Worm (Caenorhabditis elegans) whole organism, midembryonic: Measurements from ENCODE around the gene R04A9.7.
A peak's percentile ranks its signal among the peaks of the same experiment; 100 is the strongest.

Experiments used
- T22C8.4 ChIP-seq: fragments of 200-800 bp; sonication (Bioruptor generic); IDR thresholded peaks from 2 replicates; pipeline ENCODE4 v1.3.6; 2022; ENCODE audit warnings: missing genetic modification characterization, missing compliant biosample characterization
- cog-1 ChIP-seq: sonication (generic microtip); optimal IDR thresholded peaks from 2 replicates; lab custom pipeline; 2016; ENCODE audit warnings: missing genetic modification characterization, missing compliant biosample characterization
- flt-1 ChIP-seq: fragments of 200-800 bp; sonication (Bioruptor generic); IDR thresholded peaks from 2 replicates; pipeline ENCODE4 v1.3.6; 2022; ENCODE audit warnings: missing genetic modification characterization, missing compliant biosample characterization
- klf-2 ChIP-seq: fragments of 200-800 bp; sonication (Bioruptor generic); conservative IDR thresholded peaks from 2 replicates; pipeline ENCODE4 v1.3.6; 2022; ENCODE audit warnings: missing genetic modification reagents, missing genetic modification characterization, missing compliant biosample characterization
- med-1 ChIP-seq: sonication (generic microtip); optimal IDR thresholded peaks from 2 replicates; lab custom pipeline; 2017; ENCODE audit warnings: missing genetic modification characterization, mild to moderate bottlenecking, missing compliant biosample characterization, antibody characterized with exemption, missing genetic modification reagents; ENCODE audit not compliant: insufficient read depth
- ref-1 ChIP-seq: fragments of 200-800 bp; sonication (Bioruptor generic); conservative IDR thresholded peaks from 2 replicates; pipeline ENCODE4 v1.3.6; 2022; ENCODE audit warnings: missing genetic modification reagents, missing genetic modification characterization, missing compliant biosample characterization
- tab-1 ChIP-seq: fragments of 200-800 bp; sonication (Bioruptor generic); IDR thresholded peaks from 2 replicates; pipeline ENCODE4 v1.3.6; 2022; ENCODE audit warnings: missing genetic modification characterization, missing compliant biosample characterization
- ztf-23 ChIP-seq: fragments of 200-800 bp; sonication (Bioruptor generic); IDR thresholded peaks from 2 replicates; pipeline ENCODE4 v1.3.6; 2022; ENCODE audit warnings: missing genetic modification reagents, missing genetic modification characterization, missing compliant biosample characterization
- ztf-29 ChIP-seq: fragments of 200-800 bp; sonication (Bioruptor generic); IDR thresholded peaks from 2 replicates; pipeline ENCODE4 v1.3.6; 2022; ENCODE audit warnings: missing genetic modification reagents, missing genetic modification characterization, missing compliant biosample characterization

Gene R04A9.7

DNA sequence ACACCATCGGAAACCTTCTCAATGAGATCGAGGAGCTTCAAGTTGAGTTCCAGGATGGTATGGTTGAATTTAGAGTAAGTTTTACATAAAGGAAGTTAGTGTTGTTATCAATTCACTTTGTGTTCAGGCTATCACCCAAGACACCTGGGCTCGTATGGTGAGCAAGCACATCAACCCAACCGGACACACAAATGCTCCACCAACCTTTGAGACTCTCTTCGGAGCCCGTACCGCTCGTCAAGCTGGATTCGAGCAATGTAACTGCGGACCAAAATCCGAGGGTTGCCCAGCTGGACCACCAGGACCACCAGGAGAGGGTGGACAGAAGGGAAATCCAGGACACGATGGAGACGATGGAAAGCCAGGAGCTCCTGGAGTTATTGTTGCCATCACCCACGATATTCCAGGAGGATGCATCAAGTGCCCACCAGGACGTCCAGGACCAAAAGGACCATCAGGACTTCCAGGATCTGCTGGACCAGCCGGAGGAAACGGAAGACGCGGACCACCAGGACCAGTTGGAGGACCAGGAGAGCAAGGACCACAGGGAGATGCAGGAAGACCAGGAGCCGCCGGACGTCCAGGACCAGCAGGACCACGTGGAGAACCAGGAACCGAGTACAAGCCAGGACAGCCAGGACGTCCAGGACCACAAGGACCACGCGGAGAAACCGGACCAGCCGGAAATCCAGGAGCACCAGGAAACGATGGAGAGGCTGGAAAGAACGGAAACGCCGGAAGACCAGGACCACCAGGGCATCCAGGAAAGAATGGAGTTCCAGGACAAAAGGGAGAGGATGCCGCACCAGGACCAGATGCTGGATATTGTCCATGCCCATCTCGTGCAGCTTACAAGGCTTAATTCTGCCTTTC, 27.3 kb upstream of the R04A9.7 start:
- TF ChIP-seq flt-1 (no peak), ztf-29 (no peak), T22C8.4 (GFP tag; lab: Robert Waterston, UW) (no peak), med-1 (no peak), klf-2 (no peak), cog-1 (tag; lab: Kevin White, UChicago) (no peak)

DNA sequence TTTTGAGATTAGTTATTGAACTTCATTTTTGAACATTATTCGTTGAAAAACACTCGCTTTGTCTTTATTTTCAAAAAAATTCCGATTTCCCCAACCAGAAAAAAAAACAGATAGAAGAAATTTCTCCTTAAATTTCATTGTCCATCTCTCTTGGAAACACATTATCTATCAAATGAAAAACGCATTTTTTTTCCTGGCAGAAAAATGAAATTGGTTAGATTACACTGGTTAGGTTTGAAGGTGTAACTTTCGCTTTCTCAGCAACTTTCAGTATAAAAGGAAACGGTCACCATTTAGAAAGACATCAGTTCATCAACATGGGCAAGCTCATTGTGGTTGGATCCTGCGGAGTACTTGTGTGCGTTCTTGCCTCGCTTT, 26.7 kb upstream of the R04A9.7 start, which contains the start of gene col-19:
col-19 (plus strand) TSS at position 301 of the 378 bp plus-strand sequence.
- TF ChIP-seq klf-2, result no peak
- no peak for TF ChIP-seq ztf-29
- TF ChIP-seq T22C8.4 (GFP tag; lab: Robert Waterston, UW), result no peak
- TF ChIP-seq ztf-23 (GFP tag; lab: Robert Waterston, UW), result no peak

DNA sequence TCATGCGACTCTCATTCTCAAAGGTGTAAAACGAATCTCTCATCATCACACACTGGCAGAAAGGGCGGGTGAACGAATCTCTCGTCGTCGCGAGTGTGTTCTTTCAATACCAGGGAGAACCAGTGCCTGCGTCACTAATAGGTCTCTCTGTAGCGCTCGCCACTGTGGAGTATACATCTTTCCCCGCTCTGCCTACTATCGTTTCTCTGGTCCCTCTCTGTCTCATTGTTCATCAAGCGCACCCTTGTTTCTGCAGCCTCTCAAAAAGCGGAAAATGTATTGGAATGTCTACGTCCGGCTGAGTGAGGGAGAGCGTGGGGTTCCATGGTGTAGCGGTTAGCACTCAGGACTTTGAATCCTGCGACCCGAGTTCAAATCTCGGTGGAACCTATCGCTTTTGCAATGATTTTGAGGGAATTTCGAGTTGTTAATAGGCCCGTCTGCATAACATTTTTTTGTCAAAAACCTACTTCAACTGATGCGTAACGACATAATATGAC, 15.4 kb upstream of the R04A9.7 start:
- peak; percentile 86 for TF ChIP-seq tab-1 (GFP tag; lab: Robert Waterston, UW)
- TF ChIP-seq flt-1, result peak; percentile 96
- TF ChIP-seq ref-1 (GFP tag; lab: Robert Waterston, UW), result peak; percentile 86
- peak; percentile 95 for TF ChIP-seq ztf-23 (GFP tag; lab: Robert Waterston, UW)
- TF ChIP-seq ztf-29, result peak; percentile 89
- TF ChIP-seq T22C8.4 (GFP tag; lab: Robert Waterston, UW), result peak; percentile 82
- TF ChIP-seq cog-1 (tag; lab: Kevin White, UChicago), result peak; percentile 94
- TF ChIP-seq klf-2, result peak; percentile 94
- TF ChIP-seq med-1, result peak; percentile 80

DNA sequence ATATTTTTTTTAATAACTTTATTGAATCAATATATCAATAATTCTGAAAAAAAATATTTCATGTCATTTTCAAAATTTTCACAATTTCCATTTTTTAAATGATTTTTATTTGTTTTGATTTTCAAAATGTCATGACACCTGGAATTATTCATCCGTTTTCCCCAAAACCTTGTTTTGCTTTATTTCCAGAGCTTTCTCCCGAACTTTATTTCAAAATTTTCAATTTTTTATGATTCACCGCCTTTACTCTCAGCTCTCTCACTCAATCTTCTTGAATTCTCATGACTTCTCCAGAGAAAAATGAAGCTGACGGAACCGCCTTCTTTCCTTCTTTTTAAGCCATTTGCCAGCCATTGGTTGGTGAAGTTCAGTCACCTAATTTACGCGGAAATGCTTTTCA, 9.9 kb upstream of the R04A9.7 start, which contains the start of gene R04A9.1:
R04A9.1 (plus strand) TSS at position 301 of the 400 bp plus-strand sequence.
- no peak for TF ChIP-seq med-1
- TF ChIP-seq klf-2, result no peak
- no peak for TF ChIP-seq tab-1 (GFP tag; lab: Robert Waterston, UW)
- no peak for TF ChIP-seq ztf-29

DNA sequence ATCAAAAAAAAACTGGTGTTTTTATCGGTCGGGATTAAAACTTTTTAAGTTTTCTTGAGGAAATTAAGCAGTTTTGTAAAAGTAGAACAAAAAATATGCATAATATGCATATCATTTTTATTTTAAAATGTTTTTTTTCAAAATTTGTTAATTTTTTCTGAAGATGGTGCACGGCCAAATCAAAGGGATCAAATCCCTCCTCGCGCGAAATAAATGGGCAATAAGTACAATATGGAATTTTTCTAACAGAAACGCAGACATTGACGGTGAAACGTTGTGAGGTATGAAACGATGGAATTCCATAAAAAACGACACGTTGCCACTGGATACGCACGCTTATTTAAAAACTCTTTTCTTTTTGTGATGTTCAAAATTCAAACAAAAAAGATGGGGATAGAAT, 8.3 kb upstream of the R04A9.7 start:
- TF ChIP-seq klf-2 (no peak), T22C8.4 (GFP tag; lab: Robert Waterston, UW) (no peak), ztf-29 (no peak), cog-1 (tag; lab: Kevin White, UChicago) (no peak), med-1 (no peak), flt-1 (no peak), ztf-23 (GFP tag; lab: Robert Waterston, UW) (no peak), ref-1 (GFP tag; lab: Robert Waterston, UW) (no peak), tab-1 (GFP tag; lab: Robert Waterston, UW) (no peak)

DNA sequence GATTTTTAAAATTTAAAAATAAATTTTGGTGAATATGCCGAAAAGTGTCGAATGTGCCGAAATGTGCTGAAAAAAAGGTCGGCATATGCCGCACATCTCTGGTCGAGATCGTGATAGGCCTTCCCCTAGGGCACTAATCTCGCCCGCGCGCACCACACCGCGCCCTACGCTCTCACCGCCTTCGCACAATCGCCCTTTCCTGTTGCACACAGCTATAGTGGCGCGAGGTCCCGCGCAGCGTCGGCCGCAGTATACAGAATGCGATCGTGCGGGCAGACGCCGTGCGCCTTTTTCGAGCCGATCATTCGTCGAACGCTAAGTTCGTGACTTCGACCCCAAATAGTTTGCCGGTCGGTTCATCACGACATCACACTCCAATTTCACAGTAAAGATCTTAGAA, 4.8 kb upstream of the R04A9.7 start:
- TF ChIP-seq klf-2, result no peak
- no peak for TF ChIP-seq ztf-23 (GFP tag; lab: Robert Waterston, UW)
- no peak for TF ChIP-seq flt-1
- no peak for TF ChIP-seq tab-1 (GFP tag; lab: Robert Waterston, UW)

DNA sequence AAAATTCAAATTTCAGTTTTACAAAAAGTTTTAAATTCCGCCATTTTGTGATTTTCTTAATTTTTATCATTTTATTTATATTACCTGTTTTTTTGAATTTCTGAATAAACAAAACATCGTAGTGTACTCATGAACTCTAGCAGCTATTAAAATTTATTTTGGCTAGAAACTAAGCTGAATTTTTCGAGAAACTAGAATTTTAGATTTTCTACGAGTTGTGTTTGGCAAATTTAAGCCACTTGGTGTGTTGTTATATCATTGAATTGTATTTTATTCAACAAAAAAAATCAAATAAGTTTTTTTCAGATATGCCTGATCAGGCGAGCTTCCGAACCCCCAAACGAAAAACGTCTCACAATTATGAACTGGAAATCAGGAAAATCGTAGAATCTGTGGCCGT, 2.6 kb upstream of the R04A9.7 start, which contains the start of gene R04A9.6:
R04A9.6 (plus strand) TSS at position 301 of the 400 bp plus-strand sequence.
- TF ChIP-seq T22C8.4 (GFP tag; lab: Robert Waterston, UW), result no peak
- no peak for TF ChIP-seq klf-2
- TF ChIP-seq ztf-29, result no peak
- TF ChIP-seq flt-1, result no peak
- TF ChIP-seq med-1, result no peak
- no peak for TF ChIP-seq ztf-23 (GFP tag; lab: Robert Waterston, UW)
- TF ChIP-seq ref-1 (GFP tag; lab: Robert Waterston, UW), result no peak
- no peak for TF ChIP-seq cog-1 (tag; lab: Kevin White, UChicago)
- no peak for TF ChIP-seq tab-1 (GFP tag; lab: Robert Waterston, UW)

DNA sequence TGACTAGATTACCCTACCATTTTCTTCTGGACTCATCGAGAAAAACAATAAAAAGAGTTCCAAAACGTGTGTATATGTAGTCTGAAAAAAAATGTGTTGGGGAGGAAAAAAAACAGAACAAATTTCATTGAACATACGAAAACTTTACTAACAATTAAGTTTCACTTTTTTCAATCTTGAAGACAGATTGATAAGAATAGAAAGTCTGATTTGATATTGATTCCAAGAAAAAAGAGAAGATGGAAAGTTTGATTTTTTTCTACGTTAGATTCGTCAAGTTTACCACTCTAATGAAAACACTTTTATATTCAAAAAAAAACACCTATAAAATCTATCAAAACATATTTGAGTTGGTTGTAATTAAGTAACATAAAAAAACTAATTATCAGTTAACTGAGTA, 4.2 kb downstream of the R04A9.7 start, which contains the start of gene R04A9.9:
R04A9.9 (minus strand) TSS at position 101 of the 400 bp plus-strand sequence.
- TF ChIP-seq ref-1 (GFP tag; lab: Robert Waterston, UW), result no peak
- TF ChIP-seq flt-1, result no peak
- TF ChIP-seq med-1, result no peak
- TF ChIP-seq tab-1 (GFP tag; lab: Robert Waterston, UW), result no peak
- no peak for TF ChIP-seq klf-2
- TF ChIP-seq ztf-29, result no peak
- no peak for TF ChIP-seq ztf-23 (GFP tag; lab: Robert Waterston, UW)
- TF ChIP-seq cog-1 (tag; lab: Kevin White, UChicago), result no peak
- TF ChIP-seq T22C8.4 (GFP tag; lab: Robert Waterston, UW), result no peak

DNA sequence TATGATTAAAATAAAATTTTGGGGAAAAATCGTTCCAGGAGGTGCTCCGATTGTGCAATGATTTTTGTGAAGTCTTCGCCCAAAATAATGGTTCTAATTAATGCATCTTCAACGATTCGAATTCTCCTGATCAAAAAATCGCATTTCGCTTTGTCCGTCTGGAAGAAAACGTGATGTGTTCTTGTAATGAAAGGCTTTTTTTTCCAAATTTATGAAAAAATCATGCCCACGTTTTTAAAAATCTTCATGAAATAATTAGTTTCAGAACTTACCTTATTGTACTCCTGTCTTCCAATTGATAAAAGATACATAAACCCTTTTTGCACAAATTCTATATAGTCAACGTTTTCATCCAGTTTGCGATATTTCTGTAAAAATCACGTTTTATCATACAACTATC, 5.1 kb downstream of the R04A9.7 start:
- TF ChIP-seq klf-2 (no peak), flt-1 (no peak), T22C8.4 (GFP tag; lab: Robert Waterston, UW) (no peak), ref-1 (GFP tag; lab: Robert Waterston, UW) (no peak), med-1 (no peak), cog-1 (tag; lab: Kevin White, UChicago) (no peak), ztf-23 (GFP tag; lab: Robert Waterston, UW) (no peak), tab-1 (GFP tag; lab: Robert Waterston, UW) (no peak), ztf-29 (no peak)

DNA sequence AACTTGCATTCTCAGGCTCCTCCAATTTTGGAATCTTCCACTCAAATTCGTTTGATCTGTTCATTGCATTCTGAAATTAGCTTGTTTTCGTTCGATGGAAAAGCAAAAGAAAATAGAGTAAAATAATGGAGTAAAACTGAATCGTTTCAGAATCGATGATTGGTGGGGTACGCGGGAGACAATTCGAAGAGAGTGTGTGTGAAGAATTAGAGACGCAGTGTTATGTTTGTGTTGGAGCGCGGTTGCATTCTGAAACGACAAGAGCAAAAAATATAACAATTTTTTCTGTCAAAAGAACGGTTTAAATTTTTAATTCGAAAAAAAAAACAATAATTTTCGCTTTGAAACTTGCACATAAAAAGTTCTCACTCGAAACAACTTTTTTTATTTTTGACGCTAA, 6.0 kb downstream of the R04A9.7 start, which contains the start of gene ceh-93:
ceh-93 (minus strand) TSS at position 70 of the 400 bp plus-strand sequence.
- no peak for TF ChIP-seq cog-1 (tag; lab: Kevin White, UChicago)
- TF ChIP-seq flt-1, result 0 out of 2 replicates have a peak, but pooled peaks have one; percentile 15
